Worm (Caenorhabditis elegans) whole organism, mixed stage, embryonic: ENCODE data around the gene fbxc-43.

ENCODE experiments used
- bed-3 ChIP-seq: fragments of 200-800 bp; sonication (Bioruptor generic); optimal IDR thresholded peaks from 3 replicates; lab custom pipeline; 2018; ENCODE audit warnings: mild to moderate bottlenecking, missing genetic modification characterization, moderate library complexity, missing compliant biosample characterization
- blmp-1 ChIP-seq: fragments of 150-350 bp; optimal IDR thresholded peaks from 2 replicates; lab custom pipeline; 2014; ENCODE audit warnings: missing biosample characterization, missing genetic modification characterization
- drap-1 ChIP-seq: fragments of 200-800 bp; sonication (Bioruptor generic); optimal IDR thresholded peaks from 3 replicates; lab custom pipeline; 2018; ENCODE audit warnings: mild to moderate bottlenecking, missing genetic modification characterization, missing compliant biosample characterization
- elt-1 ChIP-seq: sonication (generic microtip); optimal IDR thresholded peaks from 2 replicates; lab custom pipeline; 2017; ENCODE audit warnings: missing genetic modification characterization, mild to moderate bottlenecking, missing compliant biosample characterization, antibody characterized with exemption, moderate library complexity, borderline replicate concordance; ENCODE audit not compliant: insufficient read depth
- lin-13 ChIP-seq: fragments of 150-350 bp; optimal IDR thresholded peaks from 2 replicates; lab custom pipeline; 2014; ENCODE audit warnings: missing biosample characterization, missing genetic modification characterization
- mab-5 ChIP-seq: fragments of 150-350 bp; optimal IDR thresholded peaks from 2 replicates; lab custom pipeline; 2014; ENCODE audit warnings: missing biosample characterization, missing genetic modification characterization
- mep-1 ChIP-seq: fragments of 150-350 bp; optimal IDR thresholded peaks from 2 replicates; lab custom pipeline; 2017; ENCODE audit warnings: missing biosample characterization, missing genetic modification reagents, missing genetic modification characterization, inconsistent platforms
- nhr-76 ChIP-seq: sonication (generic microtip); optimal IDR thresholded peaks from 2 replicates; lab custom pipeline; 2017; ENCODE audit warnings: missing biosample characterization, missing genetic modification characterization
- pha-4 ChIP-seq: fragments of 150-350 bp; optimal IDR thresholded peaks from 2 replicates; lab custom pipeline; 2018; ENCODE audit warnings: missing biosample characterization, missing genetic modification reagents, missing genetic modification characterization
- sem-2 ChIP-seq: fragments of 200-800 bp; sonication (Bioruptor generic); optimal IDR thresholded peaks from 2 replicates; lab custom pipeline; 2018; ENCODE audit warnings: mild to moderate bottlenecking, missing genetic modification characterization, missing compliant biosample characterization
- snpc-4 ChIP-seq: fragments of 150-350 bp; optimal IDR thresholded peaks from 2 replicates; lab custom pipeline; 2014; ENCODE audit warnings: missing biosample characterization, missing genetic modification characterization
- unc-62 ChIP-seq: fragments of 150-350 bp; optimal IDR thresholded peaks from 2 replicates; lab custom pipeline; 2014; ENCODE audit warnings: missing biosample characterization, missing genetic modification reagents, missing genetic modification characterization

DNA sequence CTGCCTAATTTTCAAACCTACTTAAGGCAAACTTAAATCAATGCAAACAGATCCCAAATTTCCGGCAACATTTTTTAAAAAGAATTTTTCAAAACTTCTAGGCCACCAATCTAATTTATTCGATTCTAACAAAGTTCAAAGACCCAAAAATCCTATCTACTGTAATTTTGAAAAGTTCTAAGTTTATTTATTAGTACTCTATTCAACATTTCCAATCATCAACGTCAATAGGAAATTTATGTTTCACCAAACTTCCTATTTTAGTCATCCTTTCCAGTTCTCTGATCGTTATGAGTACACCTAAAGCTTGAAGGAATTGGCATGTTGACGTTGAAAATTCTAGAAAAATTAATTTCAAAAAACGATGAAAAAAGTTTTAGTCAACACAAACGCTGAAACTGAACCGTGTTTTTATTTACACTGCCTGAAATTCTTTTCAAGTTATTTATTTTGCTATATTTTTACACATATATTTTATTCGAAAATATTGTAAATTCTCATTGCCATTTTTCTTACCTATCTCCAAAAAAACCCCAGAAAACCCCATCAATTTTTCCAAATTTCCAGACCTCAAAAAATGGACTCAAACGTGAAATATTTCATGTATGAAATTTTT, 39.9 kb upstream of the fbxc-43 start, which contains the start of gene npr-42:
- TF ChIP-seq mab-5 (tag; lab: Kevin White, UChicago) (no peak), lin-13 (tag; lab: Kevin White, UChicago) (no peak), unc-62 (GFP tag; lab: Kevin White, UChicago) (no peak), elt-1 (tag; lab: Kevin White, UChicago) (no peak), mep-1 (tag; lab: Kevin White, UChicago) (no peak), sem-2 (GFP tag; lab: Kevin White, UChicago) (no peak), bed-3 (GFP tag; lab: Kevin White, UChicago) (no peak), drap-1 (GFP tag; lab: Kevin White, UChicago) (no peak), blmp-1 (tag; lab: Kevin White, UChicago) (no peak), pha-4 (tag; lab: Kevin White, UChicago) (no peak), nhr-76 (tag; lab: Kevin White, UChicago) (no peak), snpc-4 (no peak)
